Worm (Caenorhabditis elegans) whole organism, late embryonic: ENCODE results near the gene srg-42.

Experiments used
- K09A11.1 ChIP-seq: sonication (generic microtip); optimal IDR thresholded peaks from 2 replicates; lab custom pipeline; 2017; ENCODE audit warnings: antibody characterized with exemption, mild to moderate bottlenecking, missing genetic modification characterization, missing compliant biosample characterization; ENCODE audit not compliant: insufficient read depth
- T23F11.4 ChIP-seq: fragments of 200-800 bp; sonication (Bioruptor generic); optimal IDR thresholded peaks from 2 replicates; lab custom pipeline; 2018; ENCODE audit warnings: mild to moderate bottlenecking, missing genetic modification characterization, missing compliant biosample characterization
- ama-1 ChIP-seq: fragments of 150-350 bp; optimal IDR thresholded peaks from 2 replicates; lab custom pipeline; 2014
- ceh-6 ChIP-seq: fragments of 200-800 bp; sonication (Bioruptor generic); optimal IDR thresholded peaks from 2 replicates; lab custom pipeline; 2018; ENCODE audit warnings: mild to moderate bottlenecking, missing genetic modification characterization, missing compliant biosample characterization
- ceh-9 ChIP-seq: sonication (generic microtip); optimal IDR thresholded peaks from 2 replicates; lab custom pipeline; 2016; ENCODE audit warnings: mild to moderate bottlenecking, missing genetic modification characterization, inconsistent platforms, missing compliant biosample characterization
- lim-6 ChIP-seq: sonication (generic microtip); optimal IDR thresholded peaks from 2 replicates; lab custom pipeline; 2016; ENCODE audit warnings: missing genetic modification characterization, missing compliant biosample characterization
- lin-11 ChIP-seq: fragments of 200-800 bp; sonication (Bioruptor generic); optimal IDR thresholded peaks from 2 replicates; lab custom pipeline; 2018; ENCODE audit warnings: mild to moderate bottlenecking, missing genetic modification characterization, missing compliant biosample characterization
- nfya-1 ChIP-seq: sonication (generic microtip); optimal IDR thresholded peaks from 2 replicates; lab custom pipeline; 2017; ENCODE audit warnings: missing genetic modification characterization, mild to moderate bottlenecking, missing compliant biosample characterization, antibody characterized with exemption, moderate library complexity
- nhr-11 ChIP-seq: fragments of 150-350 bp; optimal IDR thresholded peaks from 2 replicates; lab custom pipeline; 2014; ENCODE audit warnings: missing biosample characterization, missing genetic modification characterization
- pax-1 ChIP-seq: fragments of 150-350 bp; optimal IDR thresholded peaks from 2 replicates; lab custom pipeline; 2014; ENCODE audit warnings: missing biosample characterization, missing genetic modification characterization
- pha-2 ChIP-seq: sonication (generic microtip); optimal IDR thresholded peaks from 2 replicates; lab custom pipeline; 2017; ENCODE audit warnings: mild to moderate bottlenecking, missing genetic modification characterization, missing compliant biosample characterization
- sdc-2 ChIP-seq: sonication (generic microtip); optimal IDR thresholded peaks from 2 replicates; lab custom pipeline; 2016; ENCODE audit warnings: missing genotype, missing genetic modification characterization, missing compliant biosample characterization
- sox-4 ChIP-seq: sonication (generic microtip); optimal IDR thresholded peaks from 2 replicates; lab custom pipeline; 2017; ENCODE audit warnings: mild to moderate bottlenecking, missing genetic modification characterization, inconsistent platforms, missing compliant biosample characterization

DNA sequence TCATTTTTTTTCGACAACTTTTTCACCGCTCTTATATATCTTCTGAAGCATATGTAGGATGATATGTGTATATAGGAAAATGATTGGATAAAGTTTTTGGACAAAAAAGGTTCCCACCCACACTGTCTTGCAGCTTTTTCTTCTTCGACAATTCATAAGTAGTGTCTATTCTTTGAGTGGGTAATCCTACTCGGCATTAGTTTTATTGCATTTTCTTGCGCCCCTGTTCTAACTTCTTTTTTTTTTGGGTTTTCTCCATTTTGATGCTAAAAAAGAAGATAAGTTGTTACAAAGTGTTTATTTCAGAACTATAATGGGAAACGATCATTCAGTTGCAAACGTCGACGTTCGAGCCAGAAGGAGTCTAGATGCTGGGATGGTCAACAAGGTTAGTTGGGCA is 23.6 kb downstream of the srg-42 start, which contains the start of gene glb-3:
- TF ChIP-seq lim-6 (tag; lab: Kevin White, UChicago) (no peak), ama-1 (lab: Kevin White, UChicago) (no peak), nhr-11 (no peak), sox-4 (no peak), pha-2 (tag; lab: Kevin White, UChicago) (no peak), K09A11.1 (tag; lab: Kevin White, UChicago) (no peak), nfya-1 (tag; lab: Kevin White, UChicago) (no peak), ceh-6 (no peak), lin-11 (tag; lab: Kevin White, UChicago) (no peak), sdc-2 (tag; lab: Kevin White, UChicago) (no peak), pax-1 (tag; lab: Kevin White, UChicago) (no peak), ceh-9 (tag; lab: Kevin White, UChicago) (no peak), T23F11.4 (no peak)
